Worm (Caenorhabditis elegans) whole organism, young adult: ENCODE results near the gene pxmp-4.

Experiments
- F39B2.1 ChIP-seq: fragments of 200-800 bp; sonication (Bioruptor generic); IDR thresholded peaks from 2 replicates; pipeline ENCODE4 v1.3.6; 2022; ENCODE audit warnings: missing genetic modification reagents, missing genetic modification characterization, missing compliant biosample characterization
- athp-1 ChIP-seq: sonication (generic microtip); optimal IDR thresholded peaks from 2 replicates; lab custom pipeline; 2017; ENCODE audit warnings: mild to moderate bottlenecking, missing genetic modification characterization, missing compliant biosample characterization
- chd-7 ChIP-seq: sonication (generic microtip); optimal IDR thresholded peaks from 2 replicates; lab custom pipeline; 2016; ENCODE audit warnings: mild to moderate bottlenecking, missing genetic modification characterization, moderate library complexity, missing compliant biosample characterization
- hlh-26 ChIP-seq: fragments of 200-800 bp; sonication (Bioruptor generic); conservative IDR thresholded peaks from 2 replicates; pipeline ENCODE4 v1.3.6; 2022; ENCODE audit warnings: missing genetic modification reagents, missing genetic modification characterization, missing compliant biosample characterization
- lag-1 ChIP-seq: fragments of 200-800 bp; sonication (Bioruptor generic); IDR thresholded peaks from 2 replicates; pipeline ENCODE4 v1.3.6; 2022; ENCODE audit warnings: missing genetic modification reagents, missing genetic modification characterization, missing compliant biosample characterization

- TF ChIP-seq lag-1 (GFP tag; lab: Robert Waterston, UW) (no peak), F39B2.1 (GFP tag; lab: Robert Waterston, UW) (no peak), athp-1 (tag; lab: Kevin White, UChicago) (no peak), chd-7 (no peak), hlh-26 (no peak)
These were observed 27.5 kb downstream of the pxmp-4 start for ce11 chrIV:309526-309925.
